Fruit fly (Drosophila melanogaster) whole organism, pupa: ENCODE data around the gene kirre.

ENCODE experiments used
- CG10348 ChIP-seq: fragments of 200-800 bp; sonication (Bioruptor generic); IDR thresholded peaks from 2 replicates; pipeline ENCODE4 v1.3.6; 2022; ENCODE audit warnings: missing biosample characterization, missing genetic modification characterization
- CG13204 ChIP-seq: fragments of 200-800 bp; sonication (Bioruptor generic); optimal IDR thresholded peaks from 2 replicates; lab custom pipeline; 2018; ENCODE audit warnings: missing biosample characterization, mild to moderate bottlenecking, missing genetic modification characterization, moderate library complexity
- CG14655 ChIP-seq: fragments of 200-800 bp; sonication (Bioruptor generic); optimal IDR thresholded peaks from 3 replicates; lab custom pipeline; 2017; ENCODE audit warnings: mild to moderate bottlenecking, missing biosample characterization, missing genetic modification reagents, missing genetic modification characterization
- CG15710 ChIP-seq: fragments of 200-800 bp; sonication (Bioruptor generic); optimal IDR thresholded peaks from 2 replicates; lab custom pipeline; 2018; ENCODE audit warnings: missing biosample characterization, mild to moderate bottlenecking, missing genetic modification characterization, moderate library complexity
- CG32121 ChIP-seq: fragments of 200-800 bp; sonication (Bioruptor generic); IDR thresholded peaks from 2 replicates; pipeline ENCODE4 v1.3.6; 2022; ENCODE audit warnings: missing biosample characterization, missing genetic modification characterization
- CG34367 ChIP-seq: fragments of 200-800 bp; sonication (Bioruptor generic); optimal IDR thresholded peaks from 2 replicates; lab custom pipeline; 2018; ENCODE audit warnings: missing biosample characterization, mild to moderate bottlenecking, missing genetic modification characterization
- CG4496 ChIP-seq: fragments of 200-800 bp; sonication (Bioruptor generic); IDR thresholded peaks from 3 replicates; pipeline ENCODE4 v1.3.6; 2022; ENCODE audit warnings: missing biosample characterization, missing genetic modification characterization
- CG8301 ChIP-seq: fragments of 200-800 bp; sonication (Bioruptor generic); optimal IDR thresholded peaks from 2 replicates; lab custom pipeline; 2018; ENCODE audit warnings: missing biosample characterization, mild to moderate bottlenecking, missing genetic modification characterization
- Pif1B ChIP-seq: fragments of 200-800 bp; sonication (Bioruptor generic); optimal IDR thresholded peaks from 3 replicates; lab custom pipeline; 2016; ENCODE audit warnings: missing biosample characterization, missing genetic modification characterization
- Snoo ChIP-seq: fragments of 200-800 bp; sonication (Bioruptor generic); optimal IDR thresholded peaks from 3 replicates; lab custom pipeline; 2017; ENCODE audit warnings: missing biosample characterization, mild to moderate bottlenecking, missing genetic modification characterization, inconsistent platforms
- gl ChIP-seq: fragments of 200-800 bp; sonication (Bioruptor generic); optimal IDR thresholded peaks from 2 replicates; lab custom pipeline; 2018; ENCODE audit warnings: missing biosample characterization, mild to moderate bottlenecking, missing genetic modification characterization

dm6 chrX:2943086-2943485 is 202.9 kb downstream of the kirre start, which contains the start of gene CG14422:
- no peak for TF ChIP-seq CG14655 (GFP tag; lab: Kevin White, UChicago)
- TF ChIP-seq gl (tag; lab: Kevin White, UChicago): no peak
- TF ChIP-seq CG4496: no peak
- TF ChIP-seq CG13204 (GFP tag; lab: Kevin White, UChicago): no peak
- no peak for TF ChIP-seq CG32121 (GFP tag; lab: Robert Waterston, UW)
- no peak for TF ChIP-seq CG8301 (tag; lab: Kevin White, UChicago)
- TF ChIP-seq CG15710: no peak
- TF ChIP-seq Pif1B: no peak
- no peak for TF ChIP-seq Snoo (tag; lab: Kevin White, UChicago)
- no peak for TF ChIP-seq CG10348
- no peak for TF ChIP-seq CG34367
